Worm (Caenorhabditis elegans): ENCODE results near the gene acr-15.

DNA sequence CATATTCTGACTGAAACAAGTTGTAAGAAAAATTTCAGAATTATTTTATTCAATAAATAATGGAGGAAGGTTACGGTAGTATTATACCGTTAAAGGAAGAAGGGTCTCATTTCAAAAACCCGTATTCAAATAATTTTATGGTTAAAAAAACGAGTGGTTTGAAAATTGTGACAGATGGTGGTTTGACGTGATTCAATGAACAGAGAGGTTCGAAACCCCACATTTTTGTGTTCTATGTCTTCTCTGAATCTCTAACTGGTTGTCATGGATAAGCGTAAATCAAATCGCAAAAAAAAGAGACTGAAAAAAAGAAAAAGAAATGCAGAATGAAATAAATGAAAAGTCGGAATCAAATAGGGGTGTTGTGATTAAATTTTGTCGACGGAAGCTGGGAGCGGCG, 45.2 kb upstream of the acr-15 start, which contains the start of gene ZK994.6:
- TF ChIP-seq sea-2 (GFP tag; IDR thresholded peaks at IDR 0.05) (no peak), madf-10 (tag; optimal IDR thresholded peaks at IDR 0.05) (no peak), efl-1 (GFP tag; optimal IDR thresholded peaks at IDR 0.05) (no peak), unc-62 (GFP tag; optimal IDR thresholded peaks at IDR 0.05) (no peak), nhr-27 (tag; optimal IDR thresholded peaks at IDR 0.05) (no peak)

Data from whole organism, young adult.